Worm (Caenorhabditis elegans) whole organism, mixed stage, embryonic: ENCODE results near the gene grl-22.

Experiments
- ceh-83 ChIP-seq: fragments of 200-800 bp; sonication (Bioruptor generic); optimal IDR thresholded peaks from 2 replicates; lab custom pipeline; 2018; ENCODE audit warnings: mild to moderate bottlenecking, missing genetic modification characterization, missing compliant biosample characterization
- nhr-12 ChIP-seq: fragments of 150-350 bp; optimal IDR thresholded peaks from 2 replicates; lab custom pipeline; 2014; ENCODE audit warnings: missing biosample characterization, missing genetic modification characterization
- nhr-237 ChIP-seq: fragments of 150-350 bp; optimal IDR thresholded peaks from 2 replicates; lab custom pipeline; 2014; ENCODE audit warnings: missing biosample characterization, missing genetic modification characterization
- nhr-28 ChIP-seq: fragments of 150-350 bp; optimal IDR thresholded peaks from 2 replicates; lab custom pipeline; 2014; ENCODE audit warnings: missing biosample characterization, missing genetic modification characterization
- nhr-76 ChIP-seq: sonication (generic microtip); optimal IDR thresholded peaks from 2 replicates; lab custom pipeline; 2017; ENCODE audit warnings: missing biosample characterization, missing genetic modification characterization
- pha-4 ChIP-seq: fragments of 150-350 bp; optimal IDR thresholded peaks from 2 replicates; lab custom pipeline; 2018; ENCODE audit warnings: missing biosample characterization, missing genetic modification reagents, missing genetic modification characterization
- snpc-4 ChIP-seq: fragments of 150-350 bp; optimal IDR thresholded peaks from 2 replicates; lab custom pipeline; 2014; ENCODE audit warnings: missing biosample characterization, missing genetic modification characterization
- unc-39 ChIP-seq: fragments of 150-350 bp; optimal IDR thresholded peaks from 2 replicates; lab custom pipeline; 2014; ENCODE audit warnings: missing biosample characterization, missing genetic modification characterization
- unc-62 ChIP-seq: fragments of 150-350 bp; optimal IDR thresholded peaks from 2 replicates; lab custom pipeline; 2014; ENCODE audit warnings: missing biosample characterization, missing genetic modification reagents, missing genetic modification characterization

ce11 chrIII:5375001-5375532, 38.7 kb downstream of the grl-22 start:
- TF ChIP-seq unc-62 (GFP tag; lab: Kevin White, UChicago), result no peak
- TF ChIP-seq nhr-28, result no peak
- TF ChIP-seq nhr-237 (tag; lab: Kevin White, UChicago), result no peak
- no peak for TF ChIP-seq unc-39 (tag; lab: Kevin White, UChicago)
- TF ChIP-seq nhr-12 (tag; lab: Kevin White, UChicago), result no peak
- no peak for TF ChIP-seq nhr-76
- no peak for TF ChIP-seq snpc-4 (tag; lab: Kevin White, UChicago)
- no peak for TF ChIP-seq pha-4 (tag; lab: Kevin White, UChicago)
- TF ChIP-seq ceh-83, result no peak
